Worm (Caenorhabditis elegans) whole organism, L4/young adult: ENCODE measurements around the gene fubl-3.

ENCODE experiments used
- W03F9.2 ChIP-seq: fragments of 150-350 bp; optimal IDR thresholded peaks from 2 replicates; lab custom pipeline; 2014; ENCODE audit warnings: missing biosample characterization, missing genetic modification characterization
- dao-5 ChIP-seq: sonication (generic microtip); optimal IDR thresholded peaks from 2 replicates; lab custom pipeline; 2016; ENCODE audit warnings: missing genotype, missing genetic modification characterization, moderate library complexity, missing compliant biosample characterization
- him-1 ChIP-seq: sonication (generic microtip); optimal IDR thresholded peaks from 2 replicates; lab custom pipeline; 2016; ENCODE audit warnings: missing genotype, missing genetic modification reagents, missing genetic modification characterization, missing compliant biosample characterization

The fubl-3 gene

DNA sequence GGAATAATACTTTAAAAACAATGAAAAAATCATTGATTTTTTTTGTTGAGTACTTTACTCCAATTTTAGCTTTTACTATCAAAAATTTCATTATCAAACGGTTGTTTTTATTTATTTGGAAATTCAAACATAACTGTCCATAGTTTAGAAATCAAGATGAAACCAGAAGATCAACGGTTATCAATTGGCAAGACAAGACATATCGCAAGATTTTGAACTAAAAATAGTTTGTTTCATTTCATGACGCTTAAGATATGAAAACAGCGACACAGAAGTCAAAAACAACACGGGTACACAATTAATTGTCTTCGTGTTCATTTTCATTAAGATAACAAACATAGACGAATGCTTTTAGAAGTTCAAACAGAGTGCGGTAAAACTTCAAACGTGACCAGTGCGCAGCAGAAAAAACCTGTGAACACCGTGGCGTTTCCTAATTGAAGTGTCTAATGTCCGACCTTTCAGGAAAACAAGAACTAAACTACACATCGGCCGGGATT lies 16.7 kb upstream of the fubl-3 start:
- no peak for TF ChIP-seq him-1 (tag; lab: Kevin White, UChicago)
- TF ChIP-seq W03F9.2 (tag; lab: Kevin White, UChicago): no peak

DNA sequence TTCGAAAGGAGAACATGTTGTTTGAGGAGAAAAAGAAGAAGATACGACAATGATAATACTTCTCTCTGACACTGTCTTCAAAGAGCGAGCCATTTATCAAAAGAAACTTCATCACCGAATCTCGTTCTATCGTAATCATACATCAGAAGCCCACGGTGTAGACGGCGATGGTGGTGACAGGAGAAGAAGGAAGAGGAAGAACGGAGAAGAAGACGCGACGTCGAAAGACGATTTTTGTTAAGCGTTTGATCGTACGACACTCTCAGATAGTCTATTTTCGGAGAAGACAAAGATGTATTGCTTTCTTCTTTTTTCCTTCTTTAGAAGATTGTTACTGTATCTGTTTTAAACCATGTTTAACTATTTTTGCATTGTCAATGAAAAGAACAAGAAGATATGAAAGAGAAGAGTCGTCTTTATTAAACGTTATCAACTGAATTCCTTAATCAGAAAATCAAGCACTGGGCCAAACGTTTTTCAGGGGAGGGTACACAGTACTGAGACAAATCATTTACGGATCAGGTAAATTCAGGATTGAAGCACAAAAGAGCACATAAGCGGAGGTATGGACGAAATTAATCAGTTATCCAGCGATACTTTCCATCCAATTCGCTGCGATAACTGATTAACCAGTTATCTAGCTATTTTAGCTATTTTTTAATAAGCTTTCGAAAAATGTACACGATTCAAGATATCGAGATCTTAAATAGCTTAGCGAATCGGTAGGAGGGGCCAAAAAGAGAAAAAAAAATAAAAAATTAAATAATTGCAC lies 14.2 kb upstream of the fubl-3 start:
- TF ChIP-seq W03F9.2 (tag; lab: Kevin White, UChicago) (no peak), him-1 (tag; lab: Kevin White, UChicago) (no peak), dao-5 (tag; lab: Kevin White, UChicago) (no peak)

DNA sequence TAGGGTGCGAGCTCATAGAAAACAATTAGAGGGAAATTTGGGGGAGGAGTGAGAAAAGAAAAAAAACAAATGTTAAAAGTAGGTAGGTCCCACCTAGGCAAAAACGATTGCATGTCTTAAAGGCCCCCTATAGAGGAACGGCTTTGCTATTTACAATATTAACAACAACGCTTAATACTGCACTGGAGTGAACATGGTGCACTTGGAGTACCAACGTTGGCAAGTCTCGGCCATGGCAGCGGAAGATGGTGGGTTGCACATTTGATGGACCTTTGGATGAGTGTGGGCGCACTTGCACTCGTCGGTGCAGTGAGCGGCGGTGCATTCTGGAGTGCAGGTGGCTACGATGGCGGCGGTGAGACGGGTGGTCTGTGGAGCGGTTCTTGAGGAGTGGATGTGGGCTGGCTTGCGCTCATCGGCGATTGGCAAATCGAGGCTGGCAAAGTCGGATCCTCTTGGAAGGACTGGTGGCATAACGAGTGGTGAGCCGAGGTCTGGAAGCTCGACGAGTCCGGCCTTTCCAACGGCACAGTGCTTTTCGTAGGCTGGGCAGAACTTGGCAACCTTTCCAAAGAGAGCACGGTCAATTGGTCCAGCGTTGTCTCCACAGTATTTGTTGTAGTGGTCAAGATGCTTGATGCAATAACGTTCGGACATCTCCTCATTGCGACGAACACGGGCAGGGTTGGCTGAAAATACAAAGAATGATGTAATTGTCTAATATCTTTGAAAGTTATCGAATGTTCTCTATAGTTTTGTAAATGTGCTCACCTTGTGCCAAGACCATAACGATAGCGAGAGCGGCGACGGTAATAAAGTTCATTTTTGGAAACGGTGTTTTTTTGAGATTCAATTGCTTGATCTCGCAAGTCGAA lies 13.4 kb upstream of the fubl-3 start:
- TF ChIP-seq W03F9.2 (tag; lab: Kevin White, UChicago) (no peak), dao-5 (tag; lab: Kevin White, UChicago) (no peak), him-1 (tag; lab: Kevin White, UChicago) (no peak)

DNA sequence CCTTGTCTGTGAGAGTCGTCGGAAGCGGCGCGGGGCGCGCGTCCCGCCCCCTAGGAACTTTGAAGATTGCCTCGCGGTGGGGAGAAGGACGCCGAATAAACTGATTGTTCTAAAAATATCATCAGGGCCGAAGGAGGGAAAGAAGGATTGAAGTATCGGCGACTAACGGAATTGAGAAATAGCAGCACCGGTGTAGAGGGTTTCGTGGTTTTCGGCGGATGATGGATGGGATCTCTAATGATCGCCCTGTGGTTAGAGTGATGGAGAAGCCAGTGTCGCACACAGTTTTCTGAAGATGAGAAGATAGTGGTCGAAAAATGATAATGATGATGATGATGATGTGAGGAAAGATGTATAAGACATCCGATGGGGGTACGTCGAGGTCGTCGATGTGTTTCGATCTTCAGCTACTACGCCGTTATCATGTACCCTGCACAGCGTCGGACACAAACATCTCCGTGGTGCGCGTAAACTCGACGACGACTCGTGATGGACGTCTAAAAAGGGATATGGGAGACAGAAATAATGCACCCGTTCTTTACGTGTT lies 12.6 kb upstream of the fubl-3 start, which contains the start of gene osm-11:
Gene osm-11 (minus strand): TSS at position 51 of the 547 bp plus-strand sequence.
- TF ChIP-seq dao-5 (tag; lab: Kevin White, UChicago) (no peak), him-1 (tag; lab: Kevin White, UChicago) (no peak), W03F9.2 (tag; lab: Kevin White, UChicago) (no peak)

DNA sequence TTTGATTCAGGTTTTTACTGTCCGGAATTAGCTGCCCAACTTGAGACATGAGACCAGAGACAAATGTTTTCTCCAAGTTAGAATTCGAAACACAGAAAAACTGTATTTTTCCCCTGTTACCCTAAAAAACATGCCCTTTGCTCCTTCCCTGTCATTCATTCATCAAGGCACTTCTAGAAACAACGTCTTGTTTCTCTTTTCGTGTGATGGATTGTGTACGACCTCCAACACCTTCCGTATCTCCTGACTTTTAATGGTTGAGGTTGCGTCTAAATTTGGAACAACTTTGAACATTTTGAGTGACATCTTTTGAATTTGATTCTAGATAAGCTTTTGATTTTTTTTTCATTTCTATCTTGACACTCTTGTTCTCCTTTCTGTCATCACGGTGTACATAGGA lies 11.7 kb upstream of the fubl-3 start:
- TF ChIP-seq him-1 (tag; lab: Kevin White, UChicago) (no peak), W03F9.2 (tag; lab: Kevin White, UChicago) (no peak), dao-5 (tag; lab: Kevin White, UChicago) (no peak)

DNA sequence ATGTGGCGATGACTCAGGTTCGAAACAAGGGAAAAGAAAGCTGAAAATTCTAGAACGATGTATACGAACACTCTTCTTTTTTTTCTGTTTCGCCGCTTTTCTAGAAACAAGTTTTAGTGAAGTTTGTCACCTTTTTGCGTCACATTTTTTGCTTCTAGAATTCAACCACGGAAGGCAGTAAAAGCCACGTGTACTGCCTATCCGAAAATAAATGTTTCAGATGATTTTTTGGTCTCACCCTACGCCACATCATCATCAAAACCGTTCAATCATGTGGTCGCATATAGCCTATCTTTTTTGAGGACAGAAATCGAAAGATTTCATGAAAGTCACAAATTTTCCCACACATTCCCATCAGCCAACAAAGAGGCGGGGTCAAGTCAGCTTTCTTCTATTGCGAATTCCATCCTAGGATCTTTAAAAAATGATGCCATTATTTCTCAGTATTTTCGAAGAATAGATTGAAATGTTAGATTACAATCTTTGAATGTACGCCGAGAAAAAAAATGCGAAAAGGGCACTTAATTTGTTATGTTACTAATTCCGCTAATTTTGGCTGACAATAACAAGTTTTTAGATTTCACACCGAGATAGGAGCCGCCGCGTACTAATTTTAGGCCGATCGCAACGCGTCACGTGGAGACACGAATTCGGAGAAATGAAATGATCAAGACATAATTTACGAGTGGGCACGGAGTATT lies 10.2 kb upstream of the fubl-3 start:
- TF ChIP-seq dao-5 (tag; lab: Kevin White, UChicago) (no peak), him-1 (tag; lab: Kevin White, UChicago) (no peak), W03F9.2 (tag; lab: Kevin White, UChicago) (no peak)

DNA sequence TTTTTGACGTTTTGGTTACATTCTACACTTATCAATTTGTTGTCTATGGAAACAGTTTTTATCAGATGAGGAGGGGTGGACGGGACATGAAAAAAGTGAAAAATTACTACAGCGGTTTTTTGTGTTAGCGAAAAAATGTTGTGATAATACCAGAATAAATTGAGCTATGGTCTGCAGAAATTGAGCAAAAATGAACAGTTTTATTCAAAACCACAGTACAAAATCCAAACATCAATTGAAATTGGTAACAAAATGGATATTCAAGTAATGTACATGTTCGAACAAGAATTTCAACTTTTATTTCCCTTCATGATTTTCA lies 9.7 kb upstream of the fubl-3 start:
- TF ChIP-seq dao-5 (tag; lab: Kevin White, UChicago) (no peak), him-1 (tag; lab: Kevin White, UChicago) (no peak), W03F9.2 (tag; lab: Kevin White, UChicago) (no peak)

DNA sequence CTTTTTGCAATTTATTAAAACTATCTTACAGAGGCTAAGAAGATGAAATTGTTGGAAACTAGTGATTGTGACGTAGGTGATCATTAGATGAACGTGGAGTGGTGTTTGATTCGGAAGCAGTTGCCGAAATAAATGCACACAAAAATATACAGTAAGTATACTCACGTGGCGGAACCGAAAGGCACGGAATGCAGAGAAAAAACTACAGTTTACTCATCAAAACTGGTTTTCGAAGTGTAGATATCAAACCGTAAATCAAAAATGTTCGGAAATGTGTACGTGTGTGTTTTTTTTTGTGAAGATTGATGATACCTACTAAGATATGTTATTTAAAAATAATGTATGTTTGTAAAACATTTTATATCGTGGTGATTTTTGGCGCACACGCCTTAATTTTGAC lies 7.5 kb upstream of the fubl-3 start:
- no peak for TF ChIP-seq him-1 (tag; lab: Kevin White, UChicago)
- TF ChIP-seq dao-5 (tag; lab: Kevin White, UChicago): no peak
- TF ChIP-seq W03F9.2 (tag; lab: Kevin White, UChicago): no peak

DNA sequence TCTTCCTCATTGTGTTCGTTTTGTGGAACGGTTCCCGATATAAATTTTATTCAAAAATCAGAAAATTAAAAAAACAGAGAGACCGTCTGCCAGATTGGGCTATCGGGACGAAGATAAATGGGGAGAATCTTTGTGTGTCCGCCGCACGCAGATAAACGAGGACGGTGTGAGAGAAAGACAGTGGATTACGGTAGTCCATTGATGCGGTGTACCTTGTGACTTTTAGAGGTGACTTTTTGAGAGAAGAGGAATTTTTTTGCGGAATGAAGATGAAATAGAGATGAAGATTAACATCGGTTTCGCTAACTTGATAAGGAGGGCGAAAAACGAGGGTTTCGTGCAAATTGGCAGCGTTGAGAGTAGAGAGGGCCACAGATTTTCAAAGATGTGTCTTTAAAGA lies 6.5 kb upstream of the fubl-3 start:
- no peak for TF ChIP-seq him-1 (tag; lab: Kevin White, UChicago)
- TF ChIP-seq dao-5 (tag; lab: Kevin White, UChicago): no peak
- no peak for TF ChIP-seq W03F9.2 (tag; lab: Kevin White, UChicago)

DNA sequence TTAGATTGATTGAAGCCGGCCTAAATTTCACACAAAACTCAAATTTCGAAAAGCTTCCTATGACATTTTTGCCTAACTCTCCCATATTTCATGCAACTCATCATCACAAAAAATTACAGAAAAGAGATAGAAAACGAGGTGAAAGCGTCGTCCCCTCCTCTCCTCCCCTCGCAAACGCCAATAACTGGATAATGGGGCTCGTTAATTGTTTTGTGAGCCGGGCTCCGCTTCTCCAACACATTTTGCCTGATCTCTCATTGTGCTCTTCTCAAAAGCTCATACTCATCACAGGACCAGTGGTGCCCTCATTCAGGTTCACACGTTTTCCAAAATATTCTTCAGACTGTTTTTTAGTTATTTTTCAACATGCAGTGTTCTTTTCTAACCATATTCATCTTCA lies 5.4 kb upstream of the fubl-3 start, which contains the start of gene pbo-6:
Gene pbo-6 (plus strand): TSS at position 240 of the 400 bp plus-strand sequence.
- TF ChIP-seq dao-5 (tag; lab: Kevin White, UChicago) (no peak), W03F9.2 (tag; lab: Kevin White, UChicago) (no peak), him-1 (tag; lab: Kevin White, UChicago) (no peak)

DNA sequence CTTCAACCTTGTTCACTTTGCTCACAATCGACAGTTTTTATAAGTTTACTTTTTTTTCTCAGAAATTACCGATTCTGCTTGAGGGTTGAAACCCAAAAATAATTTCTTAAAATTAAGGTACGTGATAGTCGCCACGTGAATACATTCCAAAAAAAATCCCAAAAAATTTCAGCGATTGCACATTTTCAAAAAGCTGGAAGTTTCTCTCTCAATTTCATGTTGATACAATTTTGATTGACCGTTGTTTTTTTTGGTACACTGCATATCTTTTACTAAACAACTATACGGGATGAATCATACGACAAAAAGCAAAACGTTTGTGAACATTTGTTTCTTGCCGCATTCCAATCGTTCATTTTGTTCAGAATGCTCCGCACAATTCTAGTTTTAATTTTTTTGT lies 4.1 kb downstream of the fubl-3 start, which contains the start of gene C36E6.8:
Gene C36E6.8 (plus strand): TSS at position 301 of the 400 bp plus-strand sequence.
- no peak for TF ChIP-seq him-1 (tag; lab: Kevin White, UChicago)
- no peak for TF ChIP-seq W03F9.2 (tag; lab: Kevin White, UChicago)
- TF ChIP-seq dao-5 (tag; lab: Kevin White, UChicago): no peak

DNA sequence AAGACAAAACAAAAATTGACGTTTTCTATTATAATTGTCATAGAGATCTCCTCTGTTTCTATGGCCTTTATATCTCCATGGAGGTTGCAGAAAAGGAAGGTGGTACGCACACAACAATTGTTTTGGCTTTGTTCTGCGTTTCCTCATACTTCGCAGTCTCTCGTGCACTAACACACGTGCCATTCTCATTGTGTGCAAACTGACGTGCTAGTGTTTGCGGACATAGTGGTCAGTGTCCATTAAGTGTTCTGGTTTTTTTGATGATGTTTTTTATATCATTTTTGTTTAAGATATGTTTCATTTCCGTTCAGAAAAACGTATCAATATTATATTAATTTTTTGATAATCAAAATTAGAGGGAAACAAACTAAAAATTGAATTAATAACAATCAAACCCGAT lies 17.2 kb downstream of the fubl-3 start, which contains the start of gene C36E6.2:
Gene C36E6.2 (plus strand): TSS at position 261 of the 400 bp plus-strand sequence.
- TF ChIP-seq him-1 (tag; lab: Kevin White, UChicago): no peak
- no peak for TF ChIP-seq dao-5 (tag; lab: Kevin White, UChicago)
- peak; percentile 57 for TF ChIP-seq W03F9.2 (tag; lab: Kevin White, UChicago)
